Worm (Caenorhabditis elegans) whole organism, mixed stage, embryonic: ENCODE measurements around the gene T28F3.8.

Experiments
- M03D4.4 ChIP-seq: sonication (generic microtip); optimal IDR thresholded peaks from 2 replicates; lab custom pipeline; 2017; ENCODE audit warnings: mild to moderate bottlenecking, missing genetic modification characterization, missing compliant biosample characterization
- bed-3 ChIP-seq: fragments of 200-800 bp; sonication (Bioruptor generic); optimal IDR thresholded peaks from 3 replicates; lab custom pipeline; 2018; ENCODE audit warnings: mild to moderate bottlenecking, missing genetic modification characterization, moderate library complexity, missing compliant biosample characterization
- blmp-1 ChIP-seq: fragments of 150-350 bp; optimal IDR thresholded peaks from 2 replicates; lab custom pipeline; 2014; ENCODE audit warnings: missing biosample characterization, missing genetic modification characterization
- ceh-39 ChIP-seq: fragments of 150-350 bp; optimal IDR thresholded peaks from 2 replicates; lab custom pipeline; 2014; ENCODE audit warnings: missing biosample characterization, missing genetic modification characterization
- ceh-43 ChIP-seq: fragments of 200-800 bp; sonication (Bioruptor generic); optimal IDR thresholded peaks from 2 replicates; lab custom pipeline; 2018; ENCODE audit warnings: mild to moderate bottlenecking, missing genetic modification characterization, moderate library complexity, missing compliant biosample characterization
- ceh-83 ChIP-seq: fragments of 200-800 bp; sonication (Bioruptor generic); optimal IDR thresholded peaks from 2 replicates; lab custom pipeline; 2018; ENCODE audit warnings: mild to moderate bottlenecking, missing genetic modification characterization, missing compliant biosample characterization
- ces-1 ChIP-seq: fragments of 150-350 bp; optimal IDR thresholded peaks from 2 replicates; lab custom pipeline; 2014; ENCODE audit warnings: missing biosample characterization, missing genetic modification reagents, missing genetic modification characterization
- drap-1 ChIP-seq: fragments of 200-800 bp; sonication (Bioruptor generic); optimal IDR thresholded peaks from 3 replicates; lab custom pipeline; 2018; ENCODE audit warnings: mild to moderate bottlenecking, missing genetic modification characterization, missing compliant biosample characterization
- elt-1 ChIP-seq: sonication (generic microtip); optimal IDR thresholded peaks from 2 replicates; lab custom pipeline; 2017; ENCODE audit warnings: missing genetic modification characterization, mild to moderate bottlenecking, missing compliant biosample characterization, antibody characterized with exemption, moderate library complexity, borderline replicate concordance; ENCODE audit not compliant: insufficient read depth
- elt-3 ChIP-seq: fragments of 150-350 bp; optimal IDR thresholded peaks from 2 replicates; lab custom pipeline; 2014; ENCODE audit warnings: missing biosample characterization, missing genetic modification characterization
- flh-1 ChIP-seq: fragments of 200-800 bp; sonication (Bioruptor generic); optimal IDR thresholded peaks from 2 replicates; lab custom pipeline; 2018; ENCODE audit warnings: mild to moderate bottlenecking, missing genetic modification characterization, moderate library complexity, missing compliant biosample characterization
- ham-2 ChIP-seq: fragments of 200-800 bp; sonication (Bioruptor generic); optimal IDR thresholded peaks from 2 replicates; lab custom pipeline; 2018; ENCODE audit warnings: mild to moderate bottlenecking, missing genetic modification characterization, missing compliant biosample characterization
- hlh-1 ChIP-seq: fragments of 150-350 bp; optimal IDR thresholded peaks from 2 replicates; lab custom pipeline; 2014; ENCODE audit warnings: missing biosample characterization, missing genetic modification reagents, missing genetic modification characterization
- lin-13 ChIP-seq: fragments of 150-350 bp; optimal IDR thresholded peaks from 2 replicates; lab custom pipeline; 2014; ENCODE audit warnings: missing biosample characterization, missing genetic modification characterization
- lin-32 ChIP-seq: fragments of 200-800 bp; sonication (Bioruptor generic); optimal IDR thresholded peaks from 2 replicates; lab custom pipeline; 2018; ENCODE audit warnings: mild to moderate bottlenecking, missing genetic modification characterization, missing compliant biosample characterization
- lsy-2 ChIP-seq: fragments of 150-350 bp; optimal IDR thresholded peaks from 2 replicates; lab custom pipeline; 2014; ENCODE audit warnings: missing biosample characterization, missing genetic modification characterization
- mab-5 ChIP-seq: fragments of 150-350 bp; optimal IDR thresholded peaks from 2 replicates; lab custom pipeline; 2014; ENCODE audit warnings: missing biosample characterization, missing genetic modification characterization
- mep-1 ChIP-seq: fragments of 150-350 bp; optimal IDR thresholded peaks from 2 replicates; lab custom pipeline; 2017; ENCODE audit warnings: missing biosample characterization, missing genetic modification reagents, missing genetic modification characterization, inconsistent platforms
- mls-2 ChIP-seq: sonication (generic microtip); optimal IDR thresholded peaks from 2 replicates; lab custom pipeline; 2016; ENCODE audit warnings: mild to moderate bottlenecking, missing genetic modification characterization, moderate library complexity, missing compliant biosample characterization
- nhr-12 ChIP-seq: fragments of 150-350 bp; optimal IDR thresholded peaks from 2 replicates; lab custom pipeline; 2014; ENCODE audit warnings: missing biosample characterization, missing genetic modification characterization
- nhr-2 ChIP-seq: fragments of 150-350 bp; optimal IDR thresholded peaks from 2 replicates; lab custom pipeline; 2014; ENCODE audit warnings: missing biosample characterization, missing genetic modification characterization
- nhr-237 ChIP-seq: fragments of 150-350 bp; optimal IDR thresholded peaks from 2 replicates; lab custom pipeline; 2014; ENCODE audit warnings: missing biosample characterization, missing genetic modification characterization
- nhr-28 ChIP-seq: fragments of 150-350 bp; optimal IDR thresholded peaks from 2 replicates; lab custom pipeline; 2014; ENCODE audit warnings: missing biosample characterization, missing genetic modification characterization
- nhr-76 ChIP-seq: sonication (generic microtip); optimal IDR thresholded peaks from 2 replicates; lab custom pipeline; 2017; ENCODE audit warnings: missing biosample characterization, missing genetic modification characterization
- pha-4 ChIP-seq: fragments of 150-350 bp; optimal IDR thresholded peaks from 2 replicates; lab custom pipeline; 2018; ENCODE audit warnings: missing biosample characterization, missing genetic modification reagents, missing genetic modification characterization
- sem-2 ChIP-seq: fragments of 200-800 bp; sonication (Bioruptor generic); optimal IDR thresholded peaks from 2 replicates; lab custom pipeline; 2018; ENCODE audit warnings: mild to moderate bottlenecking, missing genetic modification characterization, missing compliant biosample characterization
- snpc-4 ChIP-seq: fragments of 150-350 bp; optimal IDR thresholded peaks from 2 replicates; lab custom pipeline; 2014; ENCODE audit warnings: missing biosample characterization, missing genetic modification characterization
- sptf-1 ChIP-seq: sonication (generic microtip); optimal IDR thresholded peaks from 2 replicates; lab custom pipeline; 2017; ENCODE audit warnings: mild to moderate bottlenecking, missing genetic modification characterization, moderate library complexity, missing compliant biosample characterization
- tbx-8 ChIP-seq: fragments of 200-800 bp; sonication (Bioruptor generic); optimal IDR thresholded peaks from 2 replicates; lab custom pipeline; 2018; ENCODE audit warnings: mild to moderate bottlenecking, missing genetic modification characterization, moderate library complexity, missing compliant biosample characterization
- unc-120 ChIP-seq: sonication (generic microtip); optimal IDR thresholded peaks from 2 replicates; lab custom pipeline; 2017; ENCODE audit warnings: missing genetic modification characterization, missing compliant biosample characterization; ENCODE audit not compliant: poor library complexity, severe bottlenecking
- unc-39 ChIP-seq: fragments of 150-350 bp; optimal IDR thresholded peaks from 2 replicates; lab custom pipeline; 2014; ENCODE audit warnings: missing biosample characterization, missing genetic modification characterization
- unc-62 ChIP-seq: fragments of 150-350 bp; optimal IDR thresholded peaks from 2 replicates; lab custom pipeline; 2014; ENCODE audit warnings: missing biosample characterization, missing genetic modification reagents, missing genetic modification characterization
- zip-8 ChIP-seq: fragments of 150-350 bp; optimal IDR thresholded peaks from 2 replicates; lab custom pipeline; 2014; ENCODE audit warnings: missing biosample characterization, missing genetic modification characterization

The T28F3.8 gene

DNA sequence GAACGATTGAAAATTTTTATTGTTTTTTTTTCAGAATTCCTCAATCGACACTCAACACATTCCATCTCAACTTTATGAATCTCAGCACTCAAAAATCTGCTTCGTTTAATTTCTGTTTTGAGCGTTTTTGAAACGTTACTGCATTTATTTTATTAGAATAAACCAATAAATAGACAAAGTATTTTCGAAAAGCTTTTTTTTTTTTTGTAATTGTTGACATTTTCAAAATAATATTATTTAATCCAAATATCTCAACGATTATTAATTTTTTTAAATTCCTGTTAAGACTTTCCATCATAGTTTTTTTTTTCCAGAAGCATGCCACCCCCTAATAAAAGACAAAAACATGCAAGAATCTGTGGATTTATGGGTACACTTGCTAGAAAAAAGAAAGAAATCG lies 25.1 kb upstream of the T28F3.8 start, which contains the start of gene C49C3.7:
TSS of gene C49C3.7 (plus strand) at position 301 of the 400 bp plus-strand sequence.
- TF ChIP-seq tbx-8 (GFP tag; lab: Kevin White, UChicago), result no peak
- TF ChIP-seq ceh-43 (GFP tag; lab: Kevin White, UChicago), result no peak
- no peak for TF ChIP-seq lin-13 (tag; lab: Kevin White, UChicago)
- no peak for TF ChIP-seq bed-3

DNA sequence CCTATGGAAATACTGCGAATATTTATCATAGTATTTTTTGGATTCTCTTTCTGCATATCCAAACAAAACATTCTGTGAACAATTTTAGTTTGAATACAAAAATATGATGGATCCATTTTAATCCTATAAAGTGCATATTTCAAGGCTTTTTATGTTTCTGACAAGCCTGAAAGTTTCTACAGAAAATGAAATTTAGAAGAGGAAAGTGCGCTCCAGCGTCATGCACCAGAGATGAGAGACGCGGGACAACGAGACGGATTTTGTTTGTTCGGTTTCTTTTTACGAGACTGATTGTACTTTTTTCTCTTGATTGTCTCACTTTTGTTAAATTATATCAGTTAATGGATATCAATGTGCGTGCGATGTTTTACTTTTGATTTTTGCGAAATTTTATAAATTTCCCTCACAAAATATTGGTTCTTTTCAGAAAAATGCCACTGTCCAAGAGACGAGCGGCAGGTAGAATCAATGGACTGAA lies 24.0 kb upstream of the T28F3.8 start, which contains the start of gene C49C3.6:
TSS of gene C49C3.6 (plus strand) at position 428 of the 478 bp plus-strand sequence.
- TF ChIP-seq nhr-2 (tag; lab: Kevin White, UChicago) (no peak), ces-1 (GFP tag; lab: Kevin White, UChicago) (peak; percentile 73)

DNA sequence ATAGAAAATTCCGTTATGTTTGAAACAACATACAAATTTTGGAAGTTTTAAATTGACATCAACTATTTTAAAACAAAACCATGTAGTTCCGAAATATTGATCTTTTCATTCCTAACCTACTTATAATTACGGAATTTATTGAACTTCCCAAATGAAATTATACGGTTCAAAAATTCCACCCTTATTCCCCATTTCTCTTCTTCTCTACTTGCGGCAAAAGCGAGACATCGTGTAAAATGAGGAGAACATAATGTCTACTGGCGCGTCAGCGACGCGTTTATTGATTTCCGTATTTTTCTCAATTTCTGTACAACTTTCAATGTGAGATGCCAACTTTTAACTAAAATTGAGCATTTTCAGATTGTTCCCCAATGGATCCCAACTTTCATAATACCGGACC lies 21.7 kb upstream of the T28F3.8 start, which contains the start of gene ceh-88:
TSS of gene ceh-88 (plus strand) at position 355 of the 400 bp plus-strand sequence.
- TF ChIP-seq unc-120 (tag; lab: Kevin White, UChicago) (no peak), ces-1 (GFP tag; lab: Kevin White, UChicago) (peak; percentile 84)

DNA sequence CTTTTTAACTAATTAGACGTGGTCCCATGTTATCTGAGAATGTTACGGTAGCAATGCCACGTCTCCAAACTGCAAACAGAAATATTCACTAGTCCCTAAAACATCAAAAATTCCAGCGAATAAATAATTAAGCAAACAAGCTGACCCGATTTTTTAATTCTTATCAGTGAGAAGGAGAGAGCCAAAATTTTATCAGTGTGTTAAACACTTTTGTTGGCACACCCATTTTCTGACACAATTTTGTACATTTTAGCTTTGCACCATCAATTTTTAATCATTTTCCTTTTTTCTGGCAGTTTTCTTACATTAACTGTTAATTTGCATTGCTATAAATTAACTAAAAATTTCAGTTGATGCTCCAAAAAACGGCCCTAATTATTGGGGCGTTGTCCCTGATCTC lies 13.3 kb upstream of the T28F3.8 start, which contains the start of gene C49C3.4:
TSS of gene C49C3.4 (plus strand) at position 351 of the 400 bp plus-strand sequence.
- TF ChIP-seq mab-5 (no peak), ces-1 (GFP tag; lab: Kevin White, UChicago) (no peak), tbx-8 (GFP tag; lab: Kevin White, UChicago) (no peak), nhr-237 (no peak), nhr-76 (tag; lab: Kevin White, UChicago) (no peak), lin-32 (GFP tag; lab: Kevin White, UChicago) (no peak), elt-1 (tag; lab: Kevin White, UChicago) (no peak), M03D4.4 (no peak), nhr-12 (tag; lab: Kevin White, UChicago) (no peak), ham-2 (no peak)
- TF ChIP-seq, all 35 proteins: peak for 0

DNA sequence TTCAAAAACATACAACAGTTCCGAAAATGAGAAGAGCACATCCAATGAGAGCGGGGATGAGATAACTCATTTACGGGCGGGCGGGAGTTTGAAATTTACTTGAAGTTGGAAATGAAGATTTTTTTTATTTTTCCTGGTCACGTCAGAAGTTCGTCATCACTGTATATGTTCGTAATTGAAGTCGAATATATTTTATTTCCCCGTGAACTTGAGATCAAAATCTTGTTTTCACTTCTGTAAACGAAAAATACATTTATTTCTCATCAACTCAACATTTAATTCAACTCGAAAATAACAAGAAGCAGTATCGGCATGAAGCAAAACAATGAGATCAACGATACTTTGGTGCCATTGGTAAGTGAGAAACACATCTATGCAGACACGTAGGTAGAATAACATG lies 9.3 kb upstream of the T28F3.8 start, which contains the start of gene C49C3.20:
TSS of gene C49C3.20 (minus strand) at position 101 of the 400 bp plus-strand sequence.
- TF ChIP-seq hlh-1, result no peak
- no peak for TF ChIP-seq M03D4.4
- no peak for TF ChIP-seq unc-62 (GFP tag; lab: Kevin White, UChicago)
- no peak for TF ChIP-seq unc-120 (tag; lab: Kevin White, UChicago)
- TF ChIP-seq ham-2, result no peak
- no peak for TF ChIP-seq mls-2 (tag; lab: Kevin White, UChicago)
- no peak for TF ChIP-seq ceh-39 (tag; lab: Kevin White, UChicago)
- TF ChIP-seq unc-39 (tag; lab: Kevin White, UChicago), result no peak
- TF ChIP-seq lsy-2, result no peak
- TF ChIP-seq mep-1 (tag; lab: Kevin White, UChicago), result no peak
- no peak for TF ChIP-seq sptf-1 (tag; lab: Kevin White, UChicago)
- TF ChIP-seq nhr-28 (tag; lab: Kevin White, UChicago), result no peak
- no peak for TF ChIP-seq bed-3
- no peak for TF ChIP-seq ceh-43 (GFP tag; lab: Kevin White, UChicago)
- TF ChIP-seq lin-32 (GFP tag; lab: Kevin White, UChicago), result no peak

DNA sequence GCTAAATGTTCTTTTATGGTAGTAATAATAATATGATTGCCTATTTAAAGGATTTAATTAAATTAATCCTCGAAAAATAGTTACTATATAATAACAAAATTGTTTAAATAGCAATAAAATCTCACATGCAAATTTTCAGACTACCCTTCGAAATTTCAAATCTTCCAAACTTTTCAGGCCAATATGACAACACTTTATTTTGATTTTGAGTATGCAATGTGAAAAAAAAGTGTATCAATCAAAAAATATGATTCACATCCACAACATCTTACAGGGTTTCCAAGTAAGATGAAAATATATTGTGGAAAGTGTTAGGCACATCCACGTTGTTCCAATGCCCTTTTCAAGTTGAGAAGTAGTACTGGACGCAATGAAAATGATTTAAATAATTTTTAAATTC lies 4.7 kb upstream of the T28F3.8 start, which contains the start of gene snf-9:
TSS of gene snf-9 (plus strand) at position 301 of the 400 bp plus-strand sequence.
- no peak for TF ChIP-seq nhr-237
- TF ChIP-seq nhr-76 (tag; lab: Kevin White, UChicago), result no peak
- TF ChIP-seq ces-1 (GFP tag; lab: Kevin White, UChicago), result no peak
- no peak for TF ChIP-seq sptf-1 (tag; lab: Kevin White, UChicago)
- no peak for TF ChIP-seq sem-2
- TF ChIP-seq ham-2, result no peak
- TF ChIP-seq lsy-2, result no peak
- TF ChIP-seq mab-5, result no peak
- no peak for TF ChIP-seq drap-1 (GFP tag; lab: Kevin White, UChicago)

DNA sequence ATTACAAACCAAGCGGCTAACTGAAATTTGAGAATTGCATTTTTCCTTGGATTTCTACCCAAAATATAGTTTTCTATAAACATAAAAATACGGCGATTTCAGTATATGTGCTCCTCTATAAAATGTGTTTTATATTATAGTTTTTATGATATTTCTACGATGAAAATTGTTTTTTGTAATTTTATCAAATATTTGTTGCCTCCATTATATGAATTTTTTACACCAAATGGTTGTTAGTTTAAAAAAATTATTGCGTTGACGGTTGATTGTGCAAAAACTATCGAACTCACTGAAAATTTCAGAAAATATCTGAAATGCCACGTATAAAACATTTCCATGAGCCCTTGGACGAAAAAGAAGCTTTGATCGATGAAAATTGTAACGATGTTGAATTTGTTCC lies 1.1 kb upstream of the T28F3.8 start, which contains the start of gene T28F3.9:
TSS of gene T28F3.9 (plus strand) at position 301 of the 400 bp plus-strand sequence.
- TF ChIP-seq nhr-237, result no peak
- no peak for TF ChIP-seq blmp-1 (tag; lab: Kevin White, UChicago)
- TF ChIP-seq ceh-83 (GFP tag; lab: Kevin White, UChicago), result no peak
- no peak for TF ChIP-seq snpc-4 (tag; lab: Kevin White, UChicago)
- no peak for TF ChIP-seq ces-1 (GFP tag; lab: Kevin White, UChicago)
- TF ChIP-seq mab-5, result no peak
- no peak for TF ChIP-seq flh-1 (GFP tag; lab: Kevin White, UChicago)
- TF ChIP-seq zip-8, result no peak
- TF ChIP-seq pha-4 (tag; lab: Kevin White, UChicago), result no peak
- TF ChIP-seq ham-2, result no peak
- no peak for TF ChIP-seq nhr-2 (tag; lab: Kevin White, UChicago)
- no peak for TF ChIP-seq tbx-8 (GFP tag; lab: Kevin White, UChicago)
- no peak for TF ChIP-seq elt-3
- no peak for TF ChIP-seq elt-1 (tag; lab: Kevin White, UChicago)
- TF ChIP-seq nhr-76 (tag; lab: Kevin White, UChicago), result no peak
